Fruit fly (Drosophila melanogaster) Kc167 (cell line): ENCODE measurements around the gene NT1.

ENCODE experiments used
- Myc ChIP-seq: fragments of >200 bp; optimal IDR thresholded peaks from 2 replicates; lab custom pipeline; 2017; ENCODE audit warnings: missing external identifiers
- Sin3A ChIP-seq: fragments of >200 bp; optimal IDR thresholded peaks from 2 replicates; lab custom pipeline; 2018; ENCODE audit warnings: missing external identifiers
- h ChIP-seq: fragments of >200 bp; optimal IDR thresholded peaks from 3 replicates; lab custom pipeline; 2018; ENCODE audit warnings: missing external identifiers
- insv ChIP-seq: fragments of >200 bp; optimal IDR thresholded peaks from 3 replicates; lab custom pipeline; 2018; ENCODE audit warnings: missing external identifiers
- psq ChIP-seq: fragments of >200 bp; optimal IDR thresholded peaks from 2 replicates; lab custom pipeline; 2017; ENCODE audit warnings: missing external identifiers
- ttk ChIP-seq: sonication (Bioruptor generic); optimal IDR thresholded peaks from 2 replicates; lab custom pipeline; 2017; ENCODE audit warnings: missing external identifiers

NT1 gene

DNA sequence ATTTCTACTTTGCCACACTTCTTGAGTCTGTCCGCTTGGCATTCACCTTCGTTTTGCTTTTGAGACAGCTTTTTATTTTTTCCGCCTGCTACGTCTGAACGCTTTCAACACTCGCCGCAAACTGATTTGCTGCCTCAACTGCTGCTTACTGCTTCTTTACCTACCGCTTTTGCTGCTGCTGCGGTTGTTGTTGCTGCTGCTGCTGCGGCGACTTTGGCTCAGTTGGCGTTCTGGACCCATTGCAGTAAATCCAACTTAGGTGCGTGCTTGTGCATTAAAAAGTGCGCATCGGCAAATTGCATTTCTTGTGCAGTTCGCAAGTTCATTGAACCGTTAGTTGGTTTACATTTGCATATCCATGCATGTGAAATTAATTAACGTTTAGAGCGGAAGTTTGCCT, at the start of gene NT1:
TSS of gene NT1 (minus strand) at position 127 of the 400 bp plus-strand sequence.
- TF ChIP-seq Myc (lab: Kevin White, UChicago) (no peak), psq (lab: Kevin White, UChicago) (no peak), h (lab: Kevin White, UChicago) (no peak), insv (lab: Kevin White, UChicago) (no peak), ttk (no peak)

DNA sequence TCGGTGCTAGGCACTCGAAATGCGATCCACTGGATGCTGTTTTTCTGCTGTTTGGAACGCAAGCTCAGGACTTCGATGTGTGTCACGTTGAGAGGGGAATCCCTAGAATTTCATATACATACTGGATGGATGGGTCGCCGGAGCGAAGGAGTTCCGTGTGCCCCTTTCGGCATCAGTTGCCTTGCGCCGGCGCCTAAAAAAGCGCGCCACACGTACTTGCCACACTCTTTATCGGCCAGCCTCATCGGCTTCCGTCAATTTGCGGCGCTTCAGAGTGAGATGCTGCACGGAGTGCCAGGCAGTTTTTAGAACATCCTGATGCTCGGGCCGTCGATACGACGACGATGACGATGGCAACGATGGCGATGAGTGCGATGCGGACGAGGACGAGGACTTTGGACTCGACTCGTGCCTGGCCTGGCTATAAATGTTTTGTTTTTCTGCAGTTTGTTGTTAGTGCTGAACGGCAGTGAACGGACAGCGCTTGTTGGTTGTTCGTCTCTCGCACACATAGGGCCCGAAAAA, 48.7 kb upstream of the NT1 start:
- no peak for TF ChIP-seq Myc (lab: Kevin White, UChicago)

- TF ChIP-seq psq (lab: Kevin White, UChicago) (no peak), h (lab: Kevin White, UChicago) (no peak), Myc (lab: Kevin White, UChicago) (no peak), insv (lab: Kevin White, UChicago) (no peak), ttk (no peak)
These were observed 47.6 kb upstream of the NT1 start, which contains the start of gene CG42540 for dm6 chr3L:4555787-4556186. Gene CG42540 (plus strand): TSS chr3L:4556087.

DNA sequence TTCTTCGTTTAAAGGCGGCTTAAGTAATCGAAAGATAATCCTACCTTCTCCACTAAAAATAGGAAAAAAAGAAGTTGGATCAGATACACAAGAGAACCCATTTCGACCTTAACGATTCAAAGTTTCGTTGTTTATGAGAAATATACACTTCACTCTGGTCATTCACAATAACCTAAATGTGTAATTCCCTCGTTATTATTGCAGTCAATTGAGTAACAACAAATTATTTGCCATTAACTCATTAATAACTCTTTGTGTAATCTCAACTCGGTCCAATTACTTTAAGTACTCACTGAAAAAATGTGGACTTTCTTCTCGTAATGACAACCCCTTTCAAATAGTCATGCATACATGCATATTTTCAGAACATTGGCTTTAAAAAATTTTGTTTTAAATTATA, 46.9 kb upstream of the NT1 start, which contains the start of gene CG33777:
TSS of gene CG33777 (minus strand) at position 101 of the 400 bp plus-strand sequence.
- TF ChIP-seq psq (lab: Kevin White, UChicago) = no peak
- TF ChIP-seq Sin3A (lab: Kevin White, UChicago) = no peak
- TF ChIP-seq ttk = no peak
- no peak for TF ChIP-seq insv (lab: Kevin White, UChicago)
- TF ChIP-seq Myc (lab: Kevin White, UChicago) = no peak
- no peak for TF ChIP-seq h (lab: Kevin White, UChicago)

DNA sequence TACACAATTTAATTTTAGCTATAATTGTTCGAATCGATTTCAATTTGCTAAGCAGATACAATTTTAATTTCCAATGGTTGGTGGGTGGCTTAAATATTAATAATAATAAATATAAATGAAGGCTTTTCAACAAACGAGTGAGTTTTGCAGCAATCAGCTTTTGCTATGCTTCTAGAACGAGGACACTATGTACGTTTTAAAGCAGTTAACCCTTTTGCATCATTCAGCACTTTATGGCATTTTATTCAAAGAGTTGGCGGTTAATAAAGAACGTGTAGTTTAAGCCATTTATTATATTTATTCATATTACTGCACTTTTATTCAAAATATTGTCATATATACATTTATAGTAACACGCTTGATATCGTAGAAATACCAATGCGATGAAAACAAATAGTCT, 46.0 kb upstream of the NT1 start:
- TF ChIP-seq psq (lab: Kevin White, UChicago) (no peak), Sin3A (lab: Kevin White, UChicago) (no peak), insv (lab: Kevin White, UChicago) (no peak), ttk (no peak), h (lab: Kevin White, UChicago) (no peak), Myc (lab: Kevin White, UChicago) (no peak)

- TF ChIP-seq Myc (lab: Kevin White, UChicago) (no peak), insv (lab: Kevin White, UChicago) (no peak), ttk (no peak), Sin3A (lab: Kevin White, UChicago) (no peak), h (lab: Kevin White, UChicago) (no peak), psq (lab: Kevin White, UChicago) (no peak)
These were observed 45.2 kb upstream of the NT1 start for dm6 chr3L:4553395-4553794.

- no peak for TF ChIP-seq h (lab: Kevin White, UChicago)
- TF ChIP-seq psq (lab: Kevin White, UChicago) = no peak
- TF ChIP-seq Sin3A (lab: Kevin White, UChicago) = no peak
- no peak for TF ChIP-seq insv (lab: Kevin White, UChicago)
- TF ChIP-seq ttk = no peak
- no peak for TF ChIP-seq Myc (lab: Kevin White, UChicago)
These were observed 43.6 kb upstream of the NT1 start for dm6 chr3L:4551810-4552209.

- TF ChIP-seq psq (lab: Kevin White, UChicago) (no peak), ttk (no peak), h (lab: Kevin White, UChicago) (no peak), Myc (lab: Kevin White, UChicago) (no peak), insv (lab: Kevin White, UChicago) (no peak), Sin3A (lab: Kevin White, UChicago) (no peak)
These were observed 42.0 kb upstream of the NT1 start for dm6 chr3L:4550153-4550802.

DNA sequence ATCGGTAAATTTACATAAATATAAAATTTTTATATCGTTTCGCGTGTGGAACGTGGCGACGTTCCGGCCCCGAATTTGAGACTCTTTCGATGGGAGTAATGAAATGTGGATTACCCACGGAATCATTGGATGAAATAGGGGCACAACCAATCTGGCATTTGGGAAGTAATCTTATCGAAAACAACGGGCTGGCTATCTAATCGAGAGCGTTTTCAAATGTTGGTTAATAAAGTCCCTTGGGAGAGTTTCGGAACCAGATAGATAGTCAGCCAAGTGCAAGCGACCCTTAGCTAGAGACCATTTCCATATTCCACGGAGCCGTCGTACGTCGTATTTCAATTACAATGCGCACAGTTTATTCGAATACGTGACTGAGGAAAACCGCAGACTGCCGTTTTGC, 41.1 kb upstream of the NT1 start:
- TF ChIP-seq Sin3A (lab: Kevin White, UChicago) (no peak), h (lab: Kevin White, UChicago) (no peak), Myc (lab: Kevin White, UChicago) (no peak), insv (lab: Kevin White, UChicago) (no peak)

DNA sequence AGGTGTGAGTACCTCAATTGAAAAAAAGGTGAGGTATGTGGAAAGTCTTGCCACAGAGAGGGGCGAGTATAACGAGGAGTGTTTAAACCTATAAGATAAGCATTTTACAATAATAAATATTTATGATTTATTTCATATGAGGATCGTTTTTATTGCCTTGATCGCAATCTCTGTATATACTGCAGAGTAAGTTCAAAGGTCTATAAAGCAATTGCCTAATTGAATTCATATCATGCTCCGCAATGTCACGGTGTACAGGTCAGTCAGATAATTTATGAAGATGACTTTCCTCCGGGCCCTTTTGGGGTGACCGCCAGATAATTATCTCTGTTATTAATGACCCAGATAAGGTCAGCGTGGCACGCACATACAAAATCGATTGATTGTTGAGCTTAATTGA, 40.1 kb upstream of the NT1 start:
- no peak for TF ChIP-seq Sin3A (lab: Kevin White, UChicago)
- no peak for TF ChIP-seq ttk
- no peak for TF ChIP-seq insv (lab: Kevin White, UChicago)
- no peak for TF ChIP-seq Myc (lab: Kevin White, UChicago)
- TF ChIP-seq h (lab: Kevin White, UChicago) = no peak
- no peak for TF ChIP-seq psq (lab: Kevin White, UChicago)

DNA sequence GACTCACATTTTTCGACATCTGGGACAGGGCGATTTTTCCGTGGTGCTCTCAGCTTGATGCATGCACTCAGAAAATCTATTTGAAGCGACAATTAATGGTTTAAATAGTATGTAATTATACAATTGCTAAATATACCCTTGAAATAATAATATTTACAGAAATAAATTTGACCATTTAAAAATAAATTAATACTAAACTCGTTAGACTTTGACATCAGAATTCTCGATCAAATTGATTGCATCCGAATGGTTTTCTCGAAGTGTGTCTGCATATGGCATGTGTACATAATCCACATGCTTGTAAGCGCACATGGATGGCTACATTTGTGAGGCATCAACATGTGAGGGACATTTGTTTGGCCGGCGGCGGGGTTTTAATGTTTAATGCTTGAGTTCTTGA, 38.4 kb upstream of the NT1 start:
- TF ChIP-seq Sin3A (lab: Kevin White, UChicago) (no peak), ttk (no peak), Myc (lab: Kevin White, UChicago) (no peak), insv (lab: Kevin White, UChicago) (no peak), h (lab: Kevin White, UChicago) (no peak), psq (lab: Kevin White, UChicago) (no peak)

DNA sequence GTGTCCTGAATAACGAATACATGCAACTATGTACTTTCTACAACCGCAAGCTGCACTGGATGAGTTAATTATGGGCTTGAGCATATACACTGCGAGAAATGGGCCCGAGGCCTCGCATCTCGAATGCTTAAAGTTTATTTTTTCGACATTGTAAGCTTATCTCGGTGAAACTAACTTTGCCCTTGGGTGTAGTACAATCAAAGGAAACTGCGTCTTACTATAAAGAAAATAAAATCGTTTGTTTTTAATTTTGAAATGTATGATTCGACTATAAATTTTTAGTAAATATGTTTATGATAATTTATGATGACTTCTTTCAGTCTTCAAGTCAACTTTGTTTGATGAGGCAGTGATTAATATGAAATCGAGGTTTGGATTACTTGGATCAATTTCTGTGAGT, 37.5 kb upstream of the NT1 start:
- TF ChIP-seq Myc (lab: Kevin White, UChicago) = no peak
- TF ChIP-seq psq (lab: Kevin White, UChicago) = no peak
- no peak for TF ChIP-seq h (lab: Kevin White, UChicago)
- no peak for TF ChIP-seq ttk
- no peak for TF ChIP-seq insv (lab: Kevin White, UChicago)
- TF ChIP-seq Sin3A (lab: Kevin White, UChicago) = no peak
